Worm (Caenorhabditis elegans) whole organism, early embryonic: Measurements from ENCODE around the gene T16A1.2.

Experiments
- B0310.2 ChIP-seq: sonication (generic microtip); optimal IDR thresholded peaks from 2 replicates; lab custom pipeline; 2016; ENCODE audit warnings: mild to moderate bottlenecking, missing genetic modification characterization, missing compliant biosample characterization
- F13C5.2 ChIP-seq: sonication (generic microtip); optimal IDR thresholded peaks from 2 replicates; lab custom pipeline; 2017; ENCODE audit warnings: mild to moderate bottlenecking, missing genetic modification characterization, inconsistent platforms, missing compliant biosample characterization
- aly-1 ChIP-seq: sonication (generic microtip); optimal IDR thresholded peaks from 2 replicates; lab custom pipeline; 2016; ENCODE audit warnings: missing genetic modification characterization, missing compliant biosample characterization
- ama-1 ChIP-seq: fragments of 150-350 bp; optimal IDR thresholded peaks from 2 replicates; lab custom pipeline; 2014
- flt-1 ChIP-seq: fragments of 200-800 bp; sonication (Bioruptor generic); IDR thresholded peaks from 2 replicates; pipeline ENCODE4 v1.3.6; 2022; ENCODE audit warnings: missing genetic modification characterization, missing compliant biosample characterization
- hmbx-1 ChIP-seq: sonication (generic microtip); optimal IDR thresholded peaks from 2 replicates; lab custom pipeline; 2016; ENCODE audit warnings: mild to moderate bottlenecking, missing genetic modification characterization, missing compliant biosample characterization
- hnd-1 ChIP-seq: sonication (generic microtip); optimal IDR thresholded peaks from 2 replicates; lab custom pipeline; 2016; ENCODE audit warnings: missing genetic modification characterization, missing compliant biosample characterization
- pes-1 ChIP-seq: fragments of 200-800 bp; sonication (Bioruptor generic); IDR thresholded peaks from 2 replicates; pipeline ENCODE4 v1.3.6; 2022; ENCODE audit warnings: missing genetic modification reagents, missing genetic modification characterization, missing compliant biosample characterization
- sea-1 ChIP-seq: fragments of 200-800 bp; sonication (Bioruptor generic); conservative IDR thresholded peaks from 2 replicates; pipeline ENCODE4 v1.3.6; 2022; ENCODE audit warnings: missing genetic modification characterization, missing compliant biosample characterization
- tra-4 ChIP-seq: sonication (generic microtip); optimal IDR thresholded peaks from 2 replicates; lab custom pipeline; 2017; ENCODE audit warnings: missing genetic modification characterization, missing compliant biosample characterization

ce11 chrII:2094924-2095650, at the start of gene T16A1.2:
- no peak for TF ChIP-seq tra-4 (tag; lab: Kevin White, UChicago)
- no peak for TF ChIP-seq B0310.2 (tag; lab: Kevin White, UChicago)
- no peak for TF ChIP-seq aly-1
- no peak for TF ChIP-seq ama-1
- no peak for TF ChIP-seq pes-1 (GFP tag; lab: Robert Waterston, UW)
- no peak for TF ChIP-seq hmbx-1 (tag; lab: Kevin White, UChicago)
- no peak for TF ChIP-seq sea-1
- TF ChIP-seq F13C5.2 (tag; lab: Kevin White, UChicago) = no peak
- no peak for TF ChIP-seq flt-1 (GFP tag; lab: Robert Waterston, UW)
- no peak for TF ChIP-seq hnd-1 (tag; lab: Kevin White, UChicago)
